Worm (Caenorhabditis elegans) whole organism, L1 larva: ENCODE measurements around the gene unc-105.

Experiments
- C04F5.9 ChIP-seq: sonication (generic microtip); optimal IDR thresholded peaks from 2 replicates; lab custom pipeline; 2016; ENCODE audit warnings: missing genetic modification characterization, missing compliant biosample characterization
- C16A3.4 ChIP-seq: fragments of 150-350 bp; optimal IDR thresholded peaks from 2 replicates; lab custom pipeline; 2014; ENCODE audit warnings: missing biosample characterization, missing genetic modification characterization
- alr-1 ChIP-seq: fragments of 200-800 bp; sonication (Bioruptor generic); optimal IDR thresholded peaks from 2 replicates; lab custom pipeline; 2018; ENCODE audit warnings: borderline replicate concordance, mild to moderate bottlenecking, missing genetic modification characterization, missing compliant biosample characterization
- ama-1 ChIP-seq: fragments of 150-350 bp; optimal IDR thresholded peaks from 2 replicates; lab custom pipeline; 2014
- ceh-63 ChIP-seq: fragments of 200-800 bp; sonication (Bioruptor generic); optimal IDR thresholded peaks from 2 replicates; lab custom pipeline; 2018; ENCODE audit warnings: mild to moderate bottlenecking, missing genetic modification characterization, missing compliant biosample characterization
- ces-1 ChIP-seq: fragments of 150-350 bp; optimal IDR thresholded peaks from 2 replicates; lab custom pipeline; 2014; ENCODE audit warnings: missing biosample characterization, missing genetic modification reagents, missing genetic modification characterization
- dpl-1 ChIP-seq, 3 experiments: fragments of 150-350 bp in 2 of 3; sonication (generic microtip) in 1 of 3; optimal IDR thresholded peaks; 2 replicates each; lab custom pipeline; 2014 to 2017; ENCODE audit warnings: missing biosample characterization in 3 of 3, missing genetic modification characterization in 3 of 3, missing genetic modification reagents in 3 of 3
- dsc-1 ChIP-seq: sonication (generic microtip); optimal IDR thresholded peaks from 2 replicates; lab custom pipeline; 2016; ENCODE audit warnings: mild to moderate bottlenecking, missing genetic modification characterization, missing compliant biosample characterization
- efl-1 ChIP-seq, 4 experiments: fragments of 150-350 bp; optimal IDR thresholded peaks in 3 of 4; peaks in 1 of 4; 1 replicate in 1 of 4; 2 replicates in 3 of 4; lab custom pipeline; 2014; ENCODE audit warnings: missing biosample characterization in 2 of 4, missing genetic modification characterization in 2 of 4, missing genetic modification reagents in 2 of 4
- egl-13 ChIP-seq: sonication (generic microtip); optimal IDR thresholded peaks from 2 replicates; lab custom pipeline; 2016; ENCODE audit warnings: missing genotype, missing genetic modification reagents, missing genetic modification characterization, missing compliant biosample characterization
- elt-3 ChIP-seq, 6 experiments: fragments of 150-350 bp in 1 of 6; sonication (generic microtip); optimal IDR thresholded peaks; 2 replicates each; lab custom pipeline; 2017 to 2018; ENCODE audit warnings: missing biosample characterization in 6 of 6, missing genetic modification characterization in 6 of 6, inconsistent platforms in 1 of 6
- fkh-10 ChIP-seq: sonication (generic microtip); optimal IDR thresholded peaks from 2 replicates; lab custom pipeline; 2017; ENCODE audit warnings: missing biosample characterization, missing genetic modification reagents, missing genetic modification characterization
- fkh-8 ChIP-seq: sonication (generic microtip); optimal IDR thresholded peaks from 2 replicates; lab custom pipeline; 2016; ENCODE audit warnings: mild to moderate bottlenecking, missing genetic modification characterization, missing compliant biosample characterization
- fos-1 ChIP-seq: fragments of 150-350 bp; optimal IDR thresholded peaks from 2 replicates; lab custom pipeline; 2014; ENCODE audit warnings: missing biosample characterization, missing genetic modification characterization
- hlh-17 ChIP-seq: fragments of 200-800 bp; sonication (Bioruptor generic); optimal IDR thresholded peaks from 2 replicates; lab custom pipeline; 2018; ENCODE audit warnings: missing genetic modification characterization, mild to moderate bottlenecking, missing compliant biosample characterization, moderate library complexity, borderline replicate concordance
- hlh-4 ChIP-seq: sonication (generic microtip); optimal IDR thresholded peaks from 2 replicates; lab custom pipeline; 2016; ENCODE audit warnings: mild to moderate bottlenecking, missing genetic modification characterization, missing compliant biosample characterization
- jun-1 ChIP-seq: fragments of 150-350 bp; optimal IDR thresholded peaks from 2 replicates; lab custom pipeline; 2014; ENCODE audit warnings: missing biosample characterization, missing genetic modification reagents, missing genetic modification characterization
- lin-15B ChIP-seq: fragments of 150-350 bp; sonication (generic microtip); optimal IDR thresholded peaks from 3 replicates; lab custom pipeline; 2014; ENCODE audit warnings: missing biosample characterization, missing genetic modification characterization
- lin-39 ChIP-seq: fragments of 150-350 bp; optimal IDR thresholded peaks from 2 replicates; lab custom pipeline; 2014; ENCODE audit warnings: missing biosample characterization, missing genetic modification reagents, missing genetic modification characterization
- lsy-2 ChIP-seq, 2 experiments: fragments of 150-350 bp; optimal IDR thresholded peaks; 2 replicates each; lab custom pipeline; 2014; ENCODE audit warnings: missing biosample characterization in 2 of 2, missing genetic modification characterization in 2 of 2
- nhr-20 ChIP-seq: sonication (generic microtip); optimal IDR thresholded peaks from 2 replicates; lab custom pipeline; 2016; ENCODE audit warnings: mild to moderate bottlenecking, missing genetic modification characterization, missing compliant biosample characterization
- nhr-47 ChIP-seq: sonication (generic microtip); optimal IDR thresholded peaks from 2 replicates; lab custom pipeline; 2016; ENCODE audit warnings: mild to moderate bottlenecking, missing genetic modification characterization, moderate library complexity, missing compliant biosample characterization
- nhr-76 ChIP-seq: sonication (generic microtip); optimal IDR thresholded peaks from 2 replicates; lab custom pipeline; 2017; ENCODE audit warnings: missing biosample characterization, missing genetic modification characterization
- nhr-77 ChIP-seq: fragments of 150-350 bp; optimal IDR thresholded peaks from 2 replicates; lab custom pipeline; 2014; ENCODE audit warnings: missing biosample characterization, missing genetic modification characterization
- nhr-85 ChIP-seq: sonication (generic microtip); peaks from one replicate; lab custom pipeline; 2016; ENCODE audit warnings: missing genetic modification characterization, inconsistent platforms, missing compliant biosample characterization
- pag-3 ChIP-seq: sonication (generic microtip); optimal IDR thresholded peaks from 2 replicates; lab custom pipeline; 2017; ENCODE audit warnings: missing genetic modification characterization, mild to moderate bottlenecking, missing compliant biosample characterization, antibody characterized with exemption, borderline replicate concordance; ENCODE audit not compliant: insufficient read depth
- rnt-1 ChIP-seq: sonication (generic microtip); optimal IDR thresholded peaks from 2 replicates; lab custom pipeline; 2016; ENCODE audit warnings: mild to moderate bottlenecking, missing genetic modification characterization, moderate library complexity, missing compliant biosample characterization
- snpc-4 ChIP-seq: fragments of 150-350 bp; optimal IDR thresholded peaks from 2 replicates; lab custom pipeline; 2014; ENCODE audit warnings: missing biosample characterization, missing genetic modification characterization
- snu-23 ChIP-seq: sonication (generic microtip); optimal IDR thresholded peaks from 2 replicates; lab custom pipeline; 2016; ENCODE audit warnings: missing genetic modification characterization, missing compliant biosample characterization
- tbx-2 ChIP-seq: sonication (generic microtip); optimal IDR thresholded peaks from 2 replicates; lab custom pipeline; 2016; ENCODE audit warnings: missing genetic modification characterization, missing compliant biosample characterization
- unc-62 ChIP-seq: fragments of 150-350 bp; optimal IDR thresholded peaks from 2 replicates; lab custom pipeline; 2014; ENCODE audit warnings: missing biosample characterization, missing genetic modification reagents, missing genetic modification characterization
- vab-15 ChIP-seq: sonication (generic microtip); optimal IDR thresholded peaks from 2 replicates; lab custom pipeline; 2017; ENCODE audit warnings: missing genotype, mild to moderate bottlenecking, missing genetic modification characterization, missing compliant biosample characterization
- ztf-11 ChIP-seq, 2 experiments: sonication (generic microtip); optimal IDR thresholded peaks; 2 replicates each; lab custom pipeline; 2016 to 2017; ENCODE audit warnings: missing genetic modification characterization in 2 of 2, missing biosample characterization in 1 of 2, missing compliant biosample characterization in 1 of 2

Gene unc-105

DNA sequence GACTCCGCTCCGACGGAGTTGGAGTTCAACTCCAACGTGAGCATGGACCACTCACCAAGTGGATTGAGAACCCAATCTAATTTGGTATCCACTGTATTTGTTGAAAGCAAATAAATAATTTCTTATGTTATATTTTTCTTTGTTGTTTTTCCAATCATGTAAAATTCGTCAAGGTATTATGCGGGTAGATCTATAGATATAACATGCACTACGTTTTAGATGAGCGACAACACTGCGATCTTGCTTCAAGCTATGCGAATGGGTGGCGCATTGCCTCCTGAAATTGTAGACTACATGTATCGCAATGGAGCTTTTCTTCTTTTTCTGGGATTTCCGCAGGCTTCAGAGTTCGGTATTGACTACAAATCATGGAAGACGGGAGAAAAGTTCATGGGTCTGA, 28.3 kb downstream of the unc-105 start, which contains the start of gene F10B5.2:
Gene F10B5.2, plus strand, starts transcription at position 220 of the 400 bp plus-strand sequence.
- no peak for TF ChIP-seq lin-39 (tag; lab: Kevin White, UChicago)
- TF ChIP-seq lsy-2 (tag; optimal IDR thresholded peaks at IDR 0.05; lab: Kevin White, UChicago), result peak in 1 of 2 experiments; percentile 43
- no peak for TF ChIP-seq nhr-20 (tag; lab: Kevin White, UChicago)
- TF ChIP-seq ama-1 (lab: Kevin White, UChicago), result no peak
- no peak for TF ChIP-seq lin-15B (tag; lab: Kevin White, UChicago)
- no peak for TF ChIP-seq efl-1 (optimal IDR thresholded peaks at IDR 0.05; lab: Kevin White, UChicago)
- TF ChIP-seq efl-1 (GFP tag; optimal IDR thresholded peaks at IDR 0.05 in 1 of 2; lab: Kevin White, UChicago), result peak in 1 of 2 experiments; percentile 75

DNA sequence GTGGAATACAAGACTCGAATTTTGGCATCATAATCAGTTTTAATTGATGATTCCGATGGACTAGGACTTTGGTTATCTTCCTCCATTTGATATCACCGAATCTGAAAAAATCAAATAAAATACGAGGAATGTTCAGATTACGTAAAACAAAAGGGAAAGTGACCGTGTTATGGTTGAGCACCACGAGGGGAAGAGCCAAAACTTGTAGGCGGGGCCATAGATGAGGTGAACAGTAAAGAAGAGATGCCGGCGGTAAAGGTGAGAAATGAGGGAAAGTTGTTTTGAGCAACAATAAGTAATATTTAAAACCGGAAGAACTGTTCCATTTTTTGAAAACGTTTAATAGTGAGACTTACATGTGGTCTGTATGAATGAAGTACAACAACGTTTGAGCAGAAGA, 33.7 kb downstream of the unc-105 start, which contains the start of gene F10B5.3:
Gene F10B5.3, minus strand, starts transcription at position 101 of the 400 bp plus-strand sequence.
- no peak for TF ChIP-seq nhr-85
- no peak for TF ChIP-seq C16A3.4 (tag; lab: Kevin White, UChicago)
- no peak for TF ChIP-seq snpc-4 (tag; lab: Kevin White, UChicago)
- no peak for TF ChIP-seq egl-13
- no peak for TF ChIP-seq pag-3
- TF ChIP-seq nhr-76 (tag; lab: Kevin White, UChicago), result no peak
- TF ChIP-seq elt-3 (tag; optimal IDR thresholded peaks at IDR 0.05; lab: Kevin White, UChicago), result no peak
- TF ChIP-seq ama-1 (lab: Kevin White, UChicago), result no peak
- no peak for TF ChIP-seq rnt-1
- TF ChIP-seq vab-15 (tag; lab: Kevin White, UChicago), result no peak
- TF ChIP-seq ztf-11 (tag; optimal IDR thresholded peaks at IDR 0.05; lab: Kevin White, UChicago), result no peak
- no peak for TF ChIP-seq fkh-10
- no peak for TF ChIP-seq C04F5.9 (tag; lab: Kevin White, UChicago)
- TF ChIP-seq unc-62 (GFP tag; lab: Kevin White, UChicago), result no peak
- no peak for TF ChIP-seq nhr-77
- TF ChIP-seq ceh-63 (GFP tag; lab: Kevin White, UChicago), result no peak
- no peak for TF ChIP-seq nhr-47 (tag; lab: Kevin White, UChicago)
- TF ChIP-seq, all 84 proteins: peak for 0

DNA sequence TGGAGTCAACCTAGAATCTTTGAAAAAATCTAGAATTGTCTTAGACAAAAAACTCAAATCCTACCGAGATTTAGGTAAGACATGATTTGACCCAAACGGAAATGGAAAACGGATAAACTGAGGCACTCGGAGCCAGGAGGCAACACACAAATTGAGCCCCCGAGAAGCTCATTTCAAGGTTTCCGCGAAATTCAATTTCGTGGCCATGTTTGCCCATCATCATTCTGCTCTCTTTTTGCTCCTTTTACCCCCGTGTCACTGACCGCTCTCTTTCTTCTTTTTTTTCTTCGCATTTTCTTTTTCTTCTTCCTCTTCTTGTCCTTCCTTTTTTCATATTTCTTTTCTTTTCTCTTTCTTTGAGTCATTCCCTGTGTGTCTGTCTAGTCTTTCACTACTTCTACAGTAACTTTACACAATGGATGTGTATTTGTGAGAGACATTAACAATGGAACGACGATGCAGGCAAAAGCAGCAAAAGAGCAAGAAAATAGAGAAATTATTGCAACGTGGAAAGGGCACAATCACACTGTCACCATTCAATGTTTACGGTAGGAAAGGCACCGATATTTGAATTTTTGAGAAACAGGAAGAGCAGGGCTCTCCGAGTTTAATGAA, 36.6 kb downstream of the unc-105 start:
- TF ChIP-seq fkh-10 (peak; percentile 44), rnt-1 (no peak), tbx-2 (no peak), nhr-76 (tag; lab: Kevin White, UChicago) (no peak), pag-3 (no peak), ces-1 (GFP tag; lab: Kevin White, UChicago) (peak; percentile 11), fos-1 (tag; lab: Kevin White, UChicago) (no peak), jun-1 (no peak)
- TF ChIP-seq, all 84 proteins: peak for 2

DNA sequence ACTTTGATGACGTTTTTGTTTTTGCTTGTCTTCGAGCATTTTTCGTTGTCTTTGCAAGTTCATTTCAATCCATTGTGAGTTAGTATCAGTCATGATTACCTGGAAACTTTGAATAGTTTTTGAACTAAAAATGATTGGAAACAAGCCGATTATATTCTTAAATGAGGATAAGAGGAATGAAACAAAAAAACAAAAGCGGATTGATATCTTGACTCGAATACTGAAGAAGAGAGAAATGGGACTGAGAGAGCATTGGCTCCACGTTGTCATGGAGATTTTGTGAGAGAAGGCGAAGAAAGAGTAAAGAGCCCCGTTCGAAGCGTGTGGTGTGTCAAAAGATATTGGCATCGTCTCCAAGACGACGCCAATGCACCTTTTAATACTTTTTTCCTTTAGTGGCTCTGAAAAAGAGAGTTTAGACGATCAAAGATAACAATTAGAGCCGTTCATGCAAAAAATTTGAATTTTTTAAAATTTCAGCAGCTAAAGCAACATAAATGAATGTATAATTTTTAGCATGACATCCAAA, 40.6 kb downstream of the unc-105 start, which contains the start of the genes tub-1 and tmem-138:
Gene tub-1, minus strand, starts transcription at position 101 of the 529 bp plus-strand sequence.
Gene tmem-138, plus strand, starts transcription at position 479 of the 529 bp plus-strand sequence.
- TF ChIP-seq hlh-4 (tag; lab: Kevin White, UChicago) (no peak), snu-23 (no peak), hlh-17 (GFP tag; lab: Kevin White, UChicago) (no peak), fkh-8 (tag; lab: Kevin White, UChicago) (peak; percentile 70), alr-1 (tag; lab: Kevin White, UChicago) (no peak), vab-15 (tag; lab: Kevin White, UChicago) (no peak), dpl-1 (GFP tag; optimal IDR thresholded peaks at IDR 0.05; lab: Kevin White, UChicago) (no peak), dsc-1 (peak; percentile 42)
